Worm (Caenorhabditis elegans) whole organism, L4 larva: ENCODE measurements around the gene B0496.2.
"Not testable (repeated sequence)": the region's sequence is repeated elsewhere in the genome, so short reads cannot be mapped to it uniquely, and the experiment has no call there.

Source experiments
- F10B5.3 ChIP-seq: sonication (generic microtip); optimal IDR thresholded peaks from 2 replicates; lab custom pipeline; 2016; ENCODE audit warnings: mild to moderate bottlenecking, missing genetic modification characterization, missing compliant biosample characterization
- F49E8.2 ChIP-seq: sonication (generic microtip); optimal IDR thresholded peaks from 2 replicates; lab custom pipeline; 2016; ENCODE audit warnings: missing compliant biosample characterization, mild to moderate bottlenecking, missing genetic modification characterization, borderline replicate concordance
- R02D3.7 ChIP-seq: fragments of 150-350 bp; sonication (generic microtip); optimal IDR thresholded peaks from 3 replicates; lab custom pipeline; 2014; ENCODE audit warnings: missing biosample characterization, missing genetic modification characterization
- T20F7.1 ChIP-seq: fragments of 200-800 bp; sonication (Bioruptor generic); optimal IDR thresholded peaks from 2 replicates; lab custom pipeline; 2018; ENCODE audit warnings: mild to moderate bottlenecking, missing genetic modification characterization, missing compliant biosample characterization
- T26A8.4 ChIP-seq: fragments of 200-800 bp; sonication (Bioruptor generic); IDR thresholded peaks from 2 replicates; pipeline ENCODE4 v1.3.6; 2022; ENCODE audit warnings: missing genetic modification characterization, missing compliant biosample characterization
- Y48G9A.11 ChIP-seq: fragments of 200-800 bp; sonication (Bioruptor generic); IDR thresholded peaks from 2 replicates; pipeline ENCODE4 v1.3.6; 2022; ENCODE audit warnings: missing genetic modification reagents, missing genetic modification characterization, missing compliant biosample characterization
- ZK546.5 ChIP-seq, 2 experiments: sonication (generic microtip); optimal IDR thresholded peaks; 2 replicates each; lab custom pipeline; 2017; ENCODE audit warnings: missing biosample characterization in 2 of 2, missing genetic modification characterization in 2 of 2
- aly-2 ChIP-seq: sonication (generic microtip); optimal IDR thresholded peaks from 2 replicates; lab custom pipeline; 2018; ENCODE audit warnings: missing biosample characterization, missing genetic modification characterization
- ceh-20 ChIP-seq: fragments of 200-800 bp; sonication (Bioruptor generic); IDR thresholded peaks from 2 replicates; pipeline ENCODE4 v1.3.6; 2022; ENCODE audit warnings: missing genetic modification reagents, missing genetic modification characterization, missing compliant biosample characterization
- ceh-28 ChIP-seq: fragments of 150-350 bp; optimal IDR thresholded peaks from 2 replicates; lab custom pipeline; 2014; ENCODE audit warnings: missing biosample characterization, missing genetic modification reagents, missing genetic modification characterization
- ces-1 ChIP-seq: fragments of 150-350 bp; sonication (generic microtip); optimal IDR thresholded peaks from 4 replicates; lab custom pipeline; 2014; ENCODE audit warnings: missing biosample characterization, missing genetic modification reagents, missing genetic modification characterization
- cey-2 ChIP-seq: sonication (generic microtip); optimal IDR thresholded peaks from 3 replicates; lab custom pipeline; 2017; ENCODE audit warnings: missing genetic modification characterization, mild to moderate bottlenecking, missing compliant biosample characterization, antibody characterized with exemption, borderline replicate concordance; ENCODE audit not compliant: insufficient read depth
- ctbp-1 ChIP-seq: fragments of 200-800 bp; sonication (Bioruptor generic); IDR thresholded peaks from 2 replicates; pipeline ENCODE4 v1.3.6; 2022; ENCODE audit warnings: missing genetic modification reagents, missing genetic modification characterization, missing compliant biosample characterization
- dve-1 ChIP-seq: sonication (generic microtip); optimal IDR thresholded peaks from 2 replicates; lab custom pipeline; 2017; ENCODE audit warnings: antibody characterized with exemption, mild to moderate bottlenecking, missing genetic modification characterization, missing compliant biosample characterization; ENCODE audit not compliant: insufficient read depth
- hlh-11 ChIP-seq: fragments of 200-800 bp; sonication (Bioruptor generic); optimal IDR thresholded peaks from 2 replicates; lab custom pipeline; 2018; ENCODE audit warnings: mild to moderate bottlenecking, missing genetic modification characterization, missing compliant biosample characterization
- jun-1 ChIP-seq: fragments of 150-350 bp; optimal IDR thresholded peaks from 2 replicates; lab custom pipeline; 2014; ENCODE audit warnings: missing biosample characterization, missing genetic modification reagents, missing genetic modification characterization
- lim-7 ChIP-seq: fragments of 200-800 bp; sonication (Bioruptor generic); IDR thresholded peaks from 2 replicates; pipeline ENCODE4 v1.3.6; 2022; ENCODE audit warnings: missing genetic modification characterization, missing compliant biosample characterization
- lin-13 ChIP-seq: fragments of 150-350 bp; optimal IDR thresholded peaks from 2 replicates; lab custom pipeline; 2014; ENCODE audit warnings: missing biosample characterization, missing genetic modification reagents, missing genetic modification characterization
- lin-29 ChIP-seq: fragments of 200-800 bp; sonication (Bioruptor generic); IDR thresholded peaks from 2 replicates; pipeline ENCODE4 v1.3.6; 2022; ENCODE audit warnings: missing genetic modification reagents, missing genetic modification characterization, missing compliant biosample characterization
- madf-5 ChIP-seq, 2 experiments: fragments of 200-800 bp; sonication (Bioruptor generic); IDR thresholded peaks; 2 replicates each; pipeline ENCODE4 v1.3.6; 2022; ENCODE audit warnings: missing compliant biosample characterization in 2 of 2, missing genetic modification characterization in 2 of 2
- madf-9 ChIP-seq: fragments of 200-800 bp; sonication (Bioruptor generic); conservative IDR thresholded peaks from 2 replicates; pipeline ENCODE4 v1.3.6; 2022; ENCODE audit warnings: missing genetic modification reagents, missing genetic modification characterization, missing compliant biosample characterization
- nhr-28 ChIP-seq: fragments of 150-350 bp; optimal IDR thresholded peaks from 2 replicates; lab custom pipeline; 2014; ENCODE audit warnings: missing biosample characterization, missing genetic modification characterization
- pha-4 ChIP-seq, 2 experiments: fragments of 150-350 bp in 1 of 2; fragments of 200-800 bp in 1 of 2; sonication (Bioruptor generic) in 1 of 2; IDR thresholded peaks in 1 of 2; optimal IDR thresholded peaks in 1 of 2; 2 replicates each; pipeline versions ENCODE4 v1.3.6 to Lab custom; 2014 to 2022; ENCODE audit warnings: missing genetic modification characterization in 2 of 2, missing genetic modification reagents in 2 of 2, missing biosample characterization in 1 of 2, missing compliant biosample characterization in 1 of 2
- php-3 ChIP-seq: fragments of 200-800 bp; sonication (Bioruptor generic); IDR thresholded peaks from 2 replicates; pipeline ENCODE4 v1.3.6; 2022; ENCODE audit warnings: missing genetic modification reagents, missing genetic modification characterization, missing compliant biosample characterization
- rbr-2 ChIP-seq: sonication (generic microtip); optimal IDR thresholded peaks from 2 replicates; lab custom pipeline; 2016; ENCODE audit warnings: missing genotype, missing genetic modification characterization, missing compliant biosample characterization
- snpc-1.2 ChIP-seq: fragments of 200-800 bp; sonication (Bioruptor generic); IDR thresholded peaks from 2 replicates; pipeline ENCODE4 v1.3.6; 2022; ENCODE audit warnings: missing genetic modification reagents, missing genetic modification characterization, missing compliant biosample characterization
- spr-1 ChIP-seq: sonication (generic microtip); optimal IDR thresholded peaks from 2 replicates; lab custom pipeline; 2016; ENCODE audit warnings: mild to moderate bottlenecking, missing genetic modification characterization, missing compliant biosample characterization
- tra-1 ChIP-seq: fragments of 200-800 bp; sonication (Bioruptor generic); IDR thresholded peaks from 2 replicates; pipeline ENCODE4 v1.3.6; 2022; ENCODE audit warnings: missing genetic modification reagents, missing genetic modification characterization, missing compliant biosample characterization
- unc-62 ChIP-seq, 3 experiments: fragments of 150-350 bp in 1 of 3; sonication (generic microtip); optimal IDR thresholded peaks in 2 of 3; peaks in 1 of 3; 1 replicate in 1 of 3; 2 replicates in 2 of 3; lab custom pipeline; 2014 to 2017; ENCODE audit warnings: missing biosample characterization in 3 of 3, missing genetic modification characterization in 3 of 3, missing genetic modification reagents in 3 of 3, missing genotype in 1 of 3

Gene B0496.2

DNA sequence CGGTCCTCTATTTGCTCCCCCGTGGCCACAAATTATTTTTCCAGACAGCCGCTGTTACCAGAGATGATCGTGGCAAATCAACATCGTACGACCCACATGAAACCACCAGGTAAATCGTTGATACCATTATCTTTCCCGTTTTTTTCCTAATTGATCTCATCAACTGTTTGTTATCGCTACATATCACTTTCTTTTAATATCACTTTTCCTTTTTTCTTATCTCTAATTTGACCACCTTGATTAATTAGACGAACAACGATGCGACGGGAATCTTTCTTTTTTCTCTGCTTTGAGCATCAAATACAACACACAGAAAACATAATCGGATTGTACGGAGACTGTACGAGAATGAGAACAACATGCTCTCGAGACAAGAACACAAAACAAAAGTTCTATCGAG, 7.4 kb upstream of the B0496.2 start:
- TF ChIP-seq nhr-28 (tag; lab: Kevin White, UChicago) (peak; percentile 66), dve-1 (tag; lab: Kevin White, UChicago) (no peak), lin-29 (GFP tag; lab: Robert Waterston, UW) (no peak), hlh-11 (tag; lab: Kevin White, UChicago) (peak; percentile 3), ZK546.5 (tag; optimal IDR thresholded peaks at IDR 0.05; lab: Kevin White, UChicago) (no peak), ceh-20 (GFP tag; lab: Robert Waterston, UW) (no peak), spr-1 (tag; lab: Kevin White, UChicago) (no peak), cey-2 (tag; lab: Kevin White, UChicago) (no peak), R02D3.7 (tag; lab: Kevin White, UChicago) (no peak), F10B5.3 (no peak), T20F7.1 (no peak), rbr-2 (tag; lab: Kevin White, UChicago) (no peak)
- TF ChIP-seq, all 104 proteins: peak for 2

- TF ChIP-seq lim-7 (peak; percentile 73), Y48G9A.11 (0 out of 2 replicates have a peak, but pooled peaks have one; percentile 36), pha-4 (GFP tag; IDR thresholded peaks at IDR 0.05; lab: Robert Waterston, UW) (peak; percentile 12; the same call in 1 of the 2 replicates), tra-1 (GFP tag; lab: Robert Waterston, UW) (0 out of 2 replicates have a peak, but pooled peaks have one; percentile 28), snpc-1.2 (0 out of 2 replicates have a peak, but pooled peaks have one; percentile 22)
- not testable (repeated sequence) for TF ChIP-seq pha-4 (tag; optimal IDR thresholded peaks at IDR 0.05; lab: Kevin White, UChicago)
- TF ChIP-seq, all 104 proteins: peak for 5; not testable (repeated sequence) for 99
Measured at ce11 chrIV:7440985-7441384, 6.7 kb upstream of the B0496.2 start.

DNA sequence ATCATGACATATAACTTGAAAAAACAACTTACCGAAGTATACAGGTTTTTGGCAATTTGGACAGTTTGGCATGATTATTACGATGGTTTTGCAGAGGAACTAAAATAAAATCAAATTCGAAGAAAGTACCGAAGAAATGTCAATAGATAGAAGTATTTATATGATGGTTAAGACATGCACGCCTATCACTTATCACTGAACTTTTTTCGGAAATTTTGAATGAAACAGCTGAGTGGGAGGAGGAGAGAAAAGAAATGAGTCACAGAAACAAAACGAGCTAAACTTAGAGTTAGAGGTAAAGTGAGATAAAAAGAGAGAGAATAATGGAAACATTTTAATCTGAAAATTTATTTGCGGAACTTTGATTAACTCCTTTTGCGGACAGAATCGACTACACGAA, 2.4 kb upstream of the B0496.2 start, which contains the start of gene valv-1:
Gene valv-1 (minus strand): TSS at position 101 of the 400 bp plus-strand sequence.
- no peak for TF ChIP-seq php-3 (GFP tag; lab: Robert Waterston, UW)
- TF ChIP-seq ceh-28 (tag; lab: Kevin White, UChicago) = no peak
- peak in 1 of 2 experiments; percentile 51 for TF ChIP-seq unc-62 (GFP tag; optimal IDR thresholded peaks at IDR 0.05 in 1 of 2; lab: Kevin White, UChicago)
- TF ChIP-seq unc-62 (tag; optimal IDR thresholded peaks at IDR 0.05; lab: Kevin White, UChicago) = no peak
- no peak for TF ChIP-seq jun-1 (tag; lab: Kevin White, UChicago)
- TF ChIP-seq pha-4 (GFP tag; IDR thresholded peaks at IDR 0.05; lab: Robert Waterston, UW) = no peak
- no peak for TF ChIP-seq pha-4 (tag; optimal IDR thresholded peaks at IDR 0.05; lab: Kevin White, UChicago)

- no peak for TF ChIP-seq T26A8.4 (GFP tag; lab: Robert Waterston, UW)
- no peak for TF ChIP-seq madf-5 (GFP tag; IDR thresholded peaks at IDR 0.05; lab: Robert Waterston, UW)
- TF ChIP-seq F49E8.2 (tag; lab: Kevin White, UChicago) = no peak
- no peak for TF ChIP-seq lin-13 (GFP tag; lab: Kevin White, UChicago)
- no peak for TF ChIP-seq rbr-2 (tag; lab: Kevin White, UChicago)
- no peak for TF ChIP-seq unc-62 (GFP tag; optimal IDR thresholded peaks at IDR 0.05 in 1 of 2; lab: Kevin White, UChicago)
- no peak for TF ChIP-seq unc-62 (tag; optimal IDR thresholded peaks at IDR 0.05; lab: Kevin White, UChicago)
- TF ChIP-seq aly-2 (tag; lab: Kevin White, UChicago) = no peak
Measured at ce11 chrIV:7445995-7446394, 1.7 kb upstream of the B0496.2 start, which contains the start of gene B0496.1. B0496.1 (plus strand) TSS chrIV:7446295.

- TF ChIP-seq R02D3.7 (tag; lab: Kevin White, UChicago) = no peak
- 0 out of 2 replicates have a peak, but pooled peaks have one; percentile 26 for TF ChIP-seq php-3 (GFP tag; lab: Robert Waterston, UW)
- TF ChIP-seq, all 104 proteins: peak for 1
Measured at ce11 chrIV:7451345-7451744, 3.7 kb downstream of the B0496.2 start, which contains the start of gene tes-1. tes-1 (minus strand) TSS chrIV:7451445.

DNA sequence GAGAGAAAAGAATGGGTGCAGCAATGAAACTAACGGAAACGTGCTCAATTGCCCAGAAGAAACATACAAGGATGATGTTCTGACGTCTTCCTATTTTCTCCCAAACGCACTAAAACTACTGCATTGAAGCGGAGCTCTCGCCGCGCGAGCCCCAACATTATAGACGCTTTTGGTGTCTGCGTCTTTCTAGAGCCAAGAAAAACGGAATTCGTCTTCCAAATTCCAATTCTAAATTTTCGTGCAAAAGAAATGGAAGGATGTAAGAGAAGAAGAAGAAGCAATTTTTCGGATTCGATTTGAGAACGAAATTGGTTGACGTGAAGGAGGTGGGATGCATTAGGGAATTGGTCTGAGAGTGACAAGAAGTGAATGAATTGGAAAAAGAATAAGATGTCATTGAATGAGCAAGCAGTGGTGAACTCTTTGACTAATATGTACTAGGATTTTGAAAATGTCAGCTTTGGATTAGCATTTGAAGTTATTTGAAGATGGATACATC, 6.1 kb downstream of the B0496.2 start:
- TF ChIP-seq ctbp-1 (GFP tag; lab: Robert Waterston, UW) = 0 out of 2 replicates have a peak, but pooled peaks have one; percentile 12
- TF ChIP-seq madf-9 (GFP tag; lab: Robert Waterston, UW) = no peak
- TF ChIP-seq ces-1 (GFP tag; lab: Kevin White, UChicago) = peak; percentile 3
- peak in 1 of 2 experiments; percentile 93 for TF ChIP-seq unc-62 (GFP tag; optimal IDR thresholded peaks at IDR 0.05 in 1 of 2; lab: Kevin White, UChicago)
- no peak for TF ChIP-seq unc-62 (tag; optimal IDR thresholded peaks at IDR 0.05; lab: Kevin White, UChicago)
